In the genomic region with DNA sequence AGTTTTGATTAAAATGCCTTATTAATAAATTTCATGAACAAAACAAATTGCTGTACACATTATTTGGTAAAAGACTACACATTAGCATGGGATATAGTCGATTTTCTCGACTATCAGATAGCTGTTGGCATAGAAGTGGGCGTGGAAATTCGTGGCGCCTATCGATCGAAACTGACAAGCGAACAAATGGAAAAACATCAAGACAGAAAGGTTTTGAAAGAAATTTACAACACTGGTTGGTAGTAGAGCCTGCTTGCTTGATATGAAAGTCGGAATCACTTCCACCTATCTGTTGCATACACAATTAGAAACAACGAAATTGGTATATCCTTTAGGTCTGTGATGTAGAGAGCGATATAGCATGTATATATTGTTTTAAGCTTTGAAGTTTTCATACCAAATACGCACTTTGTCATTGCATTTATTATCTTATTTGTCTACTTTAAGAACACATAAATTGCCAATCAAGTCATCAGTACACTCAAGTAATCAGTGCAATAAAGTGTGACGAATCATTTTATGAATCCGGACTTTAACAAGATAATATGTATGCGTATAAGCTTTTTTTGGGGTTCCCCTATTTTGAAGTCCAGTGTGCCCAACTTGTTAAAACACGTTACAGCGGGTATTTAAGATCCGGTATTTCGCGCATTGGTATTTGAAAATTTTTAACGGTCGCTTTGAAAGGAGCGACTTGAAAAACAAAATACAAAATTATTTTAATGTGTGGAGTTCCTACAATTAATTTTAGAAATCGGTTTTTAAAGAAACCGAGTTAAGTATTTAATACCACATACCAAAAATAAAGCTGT, we compare ENCODE assay signal across 2 fruit fly cellular contexts.
TF ChIP-seq lines count a peak whose summit lies in the region.

No protein-coding gene starts in this region.

- TF ChIP-seq CTCF in whole organism, embryonic (GFP tag; optimal IDR thresholded peaks at IDR 0.05; lab: Kevin White, UChicago) = no peak

TF ChIP-seq in whole organism, embryonic, 481 proteins besides CTCF, POLR2A, EP300 and RAD21 (continues in another document):
- TF ChIP-seq CG8281 (tag; optimal IDR thresholded peaks at IDR 0.05; lab: Kevin White, UChicago) = peak; percentile 55
- no peak for TF ChIP-seq H2.0 (GFP tag; IDR thresholded peaks at IDR 0.05; lab: Robert Waterston, UW)
- TF ChIP-seq knrl (GFP tag; IDR thresholded peaks at IDR 0.05; lab: Robert Waterston, UW; ENCODE audit: partially characterized antibody) = peak; percentile 21; the same call in 1 of the 3 replicates
- no peak for TF ChIP-seq fd3F (GFP tag; optimal IDR thresholded peaks at IDR 0.05; lab: Kevin White, UChicago)
- TF ChIP-seq CG9797 (GFP tag; optimal IDR thresholded peaks at IDR 0.05; lab: Kevin White, UChicago) = peak; percentile 24
- no peak for TF ChIP-seq CG5245 (GFP tag; optimal IDR thresholded peaks at IDR 0.05; lab: Kevin White, UChicago)
- no peak for TF ChIP-seq rib (GFP tag; IDR thresholded peaks at IDR 0.05; lab: Robert Waterston, UW)
- TF ChIP-seq CG33557 (GFP tag; optimal IDR thresholded peaks at IDR 0.05; lab: Kevin White, UChicago) = no peak
- TF ChIP-seq CG15011 (GFP tag; optimal IDR thresholded peaks at IDR 0.05; lab: Kevin White, UChicago) = no peak
- TF ChIP-seq Ets97D (GFP tag; optimal IDR thresholded peaks at IDR 0.05; lab: Kevin White, UChicago) = peak; percentile 7
- TF ChIP-seq E2f2 (GFP tag; IDR thresholded peaks at IDR 0.05; lab: Robert Waterston, UW) = peak; percentile 64
- no peak for TF ChIP-seq emc (GFP tag; optimal IDR thresholded peaks at IDR 0.05; lab: Kevin White, UChicago)
- TF ChIP-seq CG7786 (GFP tag; optimal IDR thresholded peaks at IDR 0.05; lab: Kevin White, UChicago) = no peak
- peak; percentile 19; the same call in 1 of the 2 replicates for TF ChIP-seq CG13287 (GFP tag; IDR thresholded peaks at IDR 0.05; lab: Robert Waterston, UW; ENCODE audit: partially characterized antibody)
- TF ChIP-seq CG32767 (GFP tag; IDR thresholded peaks at IDR 0.05; lab: Robert Waterston, UW) = no peak
- no peak for TF ChIP-seq CG5180 (GFP tag; optimal IDR thresholded peaks at IDR 0.05; lab: Kevin White, UChicago)
- TF ChIP-seq GATAe (GFP tag; conservative IDR thresholded peaks at IDR 0.05; lab: Robert Waterston, UW) = no peak
- peak; percentile 70 for TF ChIP-seq gfzf (GFP tag; optimal IDR thresholded peaks at IDR 0.05; lab: Kevin White, UChicago)
- TF ChIP-seq CG42726 (GFP tag; IDR thresholded peaks at IDR 0.05; lab: Robert Waterston, UW; ENCODE audit: partially characterized antibody) = no peak
- peak; percentile 48 for TF ChIP-seq Lhr (GFP tag; optimal IDR thresholded peaks at IDR 0.05; lab: Kevin White, UChicago)
- peak; percentile 68 for TF ChIP-seq CG10267 (tag; optimal IDR thresholded peaks at IDR 0.05; lab: Kevin White, UChicago)
- peak; percentile 53; the same call in 2 of the 3 replicates for TF ChIP-seq Doc3 (GFP tag; IDR thresholded peaks at IDR 0.05; lab: Robert Waterston, UW; ENCODE audit: partially characterized antibody)
- peak; percentile 18 for TF ChIP-seq Ets65A (GFP tag; lab: Kevin White, UChicago)
- TF ChIP-seq CG16813 (GFP tag; IDR thresholded peaks at IDR 0.05; lab: Robert Waterston, UW; ENCODE audit: partially characterized antibody) = peak; percentile 53; the same call in 2 of the 3 replicates
- no peak for TF ChIP-seq sc (optimal IDR thresholded peaks at IDR 0.05; lab: Kevin White, UChicago)
- no peak for TF ChIP-seq sc (GFP tag; optimal IDR thresholded peaks at IDR 0.05; lab: Kevin White, UChicago)
- TF ChIP-seq Myb (GFP tag; optimal IDR thresholded peaks at IDR 0.05; lab: Kevin White, UChicago) = peak; percentile 91
- no peak for TF ChIP-seq lola (GFP tag; optimal IDR thresholded peaks at IDR 0.05; lab: Kevin White, UChicago)
- peak; percentile 12 for TF ChIP-seq CG1603 (tag; optimal IDR thresholded peaks at IDR 0.05; lab: Kevin White, UChicago)
- 0 out of 3 replicates have a peak, but pooled peaks have one; percentile 13 for TF ChIP-seq Opbp (GFP tag; IDR thresholded peaks at IDR 0.05; lab: Robert Waterston, UW; ENCODE audit: partially characterized antibody)
- peak; percentile 41; the same call in 1 of the 2 replicates for TF ChIP-seq amos (GFP tag; IDR thresholded peaks at IDR 0.05; lab: Robert Waterston, UW; ENCODE audit: partially characterized antibody)
- peak; percentile 41 for TF ChIP-seq pzg (GFP tag; optimal IDR thresholded peaks at IDR 0.05; lab: Kevin White, UChicago)
- peak; percentile 62 for TF ChIP-seq Dll (GFP tag; IDR thresholded peaks at IDR 0.05; lab: Robert Waterston, UW; ENCODE audit: partially characterized antibody)
- TF ChIP-seq kay (GFP tag; optimal IDR thresholded peaks at IDR 0.05; lab: Kevin White, UChicago) = no peak
- TF ChIP-seq CG9727 (GFP tag; optimal IDR thresholded peaks at IDR 0.05; lab: Kevin White, UChicago) = no peak
- TF ChIP-seq da (GFP tag; optimal IDR thresholded peaks at IDR 0.05; lab: Kevin White, UChicago) = no peak
- TF ChIP-seq stwl (tag; optimal IDR thresholded peaks at IDR 0.05; lab: Kevin White, UChicago) = peak; percentile 98
- TF ChIP-seq toy (GFP tag; IDR thresholded peaks at IDR 0.05; lab: Robert Waterston, UW) = no peak

TF ChIP-seq in whole organism, wandering third instar larva, 38 proteins besides CTCF, POLR2A, EP300 and RAD21:
- TF ChIP-seq brk (GFP tag; optimal IDR thresholded peaks at IDR 0.05; lab: Kevin White, UChicago) = no peak
- TF ChIP-seq Rel (GFP tag; optimal IDR thresholded peaks at IDR 0.05; lab: Kevin White, UChicago) = no peak
- peak; percentile 99 for TF ChIP-seq Rel (tag; optimal IDR thresholded peaks at IDR 0.05; lab: Kevin White, UChicago)
